Fruit fly (Drosophila melanogaster) whole organism, larva: Measurements from ENCODE around the gene Atac3.

Experiments
- noc ChIP-seq: fragments of 200-800 bp; sonication (Bioruptor generic); optimal IDR thresholded peaks from 3 replicates; lab custom pipeline; 2019; ENCODE audit warnings: missing biosample characterization, mild to moderate bottlenecking, missing genetic modification characterization, moderate library complexity

Atac3 gene

dm6 chr3L:311607-312006 is 16.2 kb downstream of the Atac3 start:
- no peak for TF ChIP-seq noc (tag; lab: Kevin White, UChicago)

dm6 chr3L:299952-300605 is 27.7 kb downstream of the Atac3 start:
- no peak for TF ChIP-seq noc (tag; lab: Kevin White, UChicago)

dm6 chr3L:298459-298858 is 29.3 kb downstream of the Atac3 start:
- TF ChIP-seq noc (tag; lab: Kevin White, UChicago): no peak

- no peak for TF ChIP-seq noc (tag; lab: Kevin White, UChicago)
Measured at dm6 chr3L:297240-297639, 30.6 kb downstream of the Atac3 start.

- TF ChIP-seq noc (tag; lab: Kevin White, UChicago): no peak
Measured at dm6 chr3L:294841-295408, 32.9 kb downstream of the Atac3 start.

dm6 chr3L:292146-292776 is 35.5 kb downstream of the Atac3 start:
- no peak for TF ChIP-seq noc (tag; lab: Kevin White, UChicago)

dm6 chr3L:291583-292145 is 36.1 kb downstream of the Atac3 start:
- no peak for TF ChIP-seq noc (tag; lab: Kevin White, UChicago)

- no peak for TF ChIP-seq noc (tag; lab: Kevin White, UChicago)
Measured at dm6 chr3L:284253-284652, 43.5 kb downstream of the Atac3 start.

dm6 chr3L:282276-282675 is 45.5 kb downstream of the Atac3 start:
- no peak for TF ChIP-seq noc (tag; lab: Kevin White, UChicago)

dm6 chr3L:276736-277487 is 50.9 kb downstream of the Atac3 start, which contains the start of gene RhoGEF3:
Gene RhoGEF3, plus strand, starts transcription at chr3L:277437.
- no peak for TF ChIP-seq noc (tag; lab: Kevin White, UChicago)
